Fruit fly (Drosophila melanogaster): ENCODE measurements around the gene IFT54.

IFT54 gene

DNA sequence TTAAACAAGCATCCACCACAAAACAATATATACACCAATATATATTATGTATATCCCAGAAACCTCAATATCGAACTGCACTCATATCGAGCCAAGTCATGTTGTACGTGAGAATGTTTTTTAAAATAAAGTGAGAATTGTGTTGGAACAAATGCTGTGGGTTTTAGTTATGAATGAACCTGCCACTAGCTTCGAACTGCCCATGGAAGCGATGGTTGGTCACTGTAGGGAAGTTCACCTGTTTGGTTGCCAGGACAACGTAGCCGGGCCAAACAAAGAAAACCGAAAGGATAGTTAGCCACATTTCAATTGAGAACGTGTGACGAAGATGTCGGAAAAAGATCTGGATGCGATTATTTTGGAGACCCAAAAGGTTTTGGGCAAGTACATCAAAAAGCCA lies at the start of gene IFT54:
IFT54 (plus strand) TSS at position 301 of the 400 bp plus-strand sequence.
- TF ChIP-seq cic (GFP tag; optimal IDR thresholded peaks at IDR 0.05) (no peak), CG14711 (tag; optimal IDR thresholded peaks at IDR 0.05) (no peak), CG7101 (tag; optimal IDR thresholded peaks at IDR 0.05) (no peak), CG7045 (GFP tag; optimal IDR thresholded peaks at IDR 0.05) (no peak), pad (GFP tag; optimal IDR thresholded peaks at IDR 0.05) (no peak), Hr96 (GFP tag; optimal IDR thresholded peaks at IDR 0.05) (no peak), CG11617 (GFP tag; optimal IDR thresholded peaks at IDR 0.05) (no peak), bab1 (GFP tag; optimal IDR thresholded peaks at IDR 0.05) (no peak)

DNA sequence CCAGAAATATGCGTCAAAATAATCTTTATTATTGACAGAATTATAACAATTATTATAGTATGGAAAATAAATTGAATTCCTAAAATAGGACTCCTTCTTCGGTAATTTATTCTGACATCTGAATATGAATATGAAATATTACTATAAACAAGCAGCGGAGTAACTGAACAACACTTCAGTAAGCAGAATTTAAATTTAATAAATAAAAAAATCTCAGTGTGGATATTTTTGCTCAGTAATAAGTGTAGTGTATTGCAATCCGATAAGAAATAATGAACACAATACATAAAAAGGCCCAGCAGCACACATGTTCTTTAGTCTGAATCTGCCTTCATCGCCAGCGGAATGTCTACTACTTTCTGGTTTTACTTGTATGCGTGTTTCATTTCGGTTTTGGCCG lies 46.4 kb upstream of the IFT54 start, which contains the start of gene CG43179:
CG43179 (plus strand) TSS at position 301 of the 400 bp plus-strand sequence.
- TF ChIP-seq Hr96 (GFP tag; optimal IDR thresholded peaks at IDR 0.05) (no peak), kay (GFP tag; ENCODE audit: borderline replicate concordance) (no peak), Clk (GFP tag; optimal IDR thresholded peaks at IDR 0.05) (no peak), Mnt (GFP tag; optimal IDR thresholded peaks at IDR 0.05) (no peak), CG5204 (GFP tag; optimal IDR thresholded peaks at IDR 0.05) (no peak), CG11617 (GFP tag; optimal IDR thresholded peaks at IDR 0.05) (no peak), CG14711 (tag; optimal IDR thresholded peaks at IDR 0.05) (no peak), bab1 (GFP tag; optimal IDR thresholded peaks at IDR 0.05) (no peak), cnc (optimal IDR thresholded peaks at IDR 0.05) (no peak), CG1620 (GFP tag; optimal IDR thresholded peaks at IDR 0.05) (no peak)

DNA sequence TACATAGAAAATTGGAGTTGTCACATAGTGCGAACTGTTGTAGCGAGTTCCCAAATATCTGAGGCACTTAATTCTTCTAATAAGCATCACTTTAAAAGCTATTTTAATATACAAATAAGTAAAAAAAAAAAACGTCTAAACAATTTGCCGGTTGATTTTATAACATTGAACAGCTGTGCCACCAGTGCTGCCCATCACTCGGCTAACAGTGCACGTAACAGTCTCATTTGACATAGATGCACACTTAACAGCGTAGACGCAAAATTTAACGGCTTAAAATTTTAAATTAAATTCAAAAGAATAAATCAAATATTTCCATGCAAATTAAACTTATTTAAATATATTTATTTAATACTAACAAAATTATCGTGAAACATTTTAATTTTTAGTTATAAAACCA lies 42.4 kb upstream of the IFT54 start, which contains the start of gene MetRS-m:
MetRS-m (minus strand) TSS at position 171 of the 400 bp plus-strand sequence.
- TF ChIP-seq kay (GFP tag; ENCODE audit: borderline replicate concordance) = peak; percentile 27
- TF ChIP-seq CG12768 (GFP tag; optimal IDR thresholded peaks at IDR 0.05) = no peak

DNA sequence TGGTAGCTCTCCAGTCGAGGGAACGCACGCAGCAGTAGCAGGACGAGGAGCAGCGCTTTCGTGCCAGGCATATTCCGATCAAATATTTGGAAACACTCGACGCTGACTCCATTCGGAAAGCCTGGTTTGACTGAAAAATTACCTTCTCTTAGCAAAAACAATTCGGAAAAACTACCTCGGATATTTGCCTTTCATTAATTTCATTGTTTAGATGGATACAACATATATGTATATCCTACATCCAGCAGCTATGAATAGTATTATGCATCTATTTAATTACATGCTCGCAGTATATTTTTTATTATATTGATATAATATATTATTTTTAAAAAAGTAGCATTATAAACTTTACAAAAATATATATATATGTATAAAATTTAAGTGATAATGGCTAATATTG lies 41.1 kb upstream of the IFT54 start, which contains the start of gene CG14840:
CG14840 (minus strand) TSS at position 101 of the 400 bp plus-strand sequence.
- TF ChIP-seq CG7045 (GFP tag; optimal IDR thresholded peaks at IDR 0.05) = no peak

DNA sequence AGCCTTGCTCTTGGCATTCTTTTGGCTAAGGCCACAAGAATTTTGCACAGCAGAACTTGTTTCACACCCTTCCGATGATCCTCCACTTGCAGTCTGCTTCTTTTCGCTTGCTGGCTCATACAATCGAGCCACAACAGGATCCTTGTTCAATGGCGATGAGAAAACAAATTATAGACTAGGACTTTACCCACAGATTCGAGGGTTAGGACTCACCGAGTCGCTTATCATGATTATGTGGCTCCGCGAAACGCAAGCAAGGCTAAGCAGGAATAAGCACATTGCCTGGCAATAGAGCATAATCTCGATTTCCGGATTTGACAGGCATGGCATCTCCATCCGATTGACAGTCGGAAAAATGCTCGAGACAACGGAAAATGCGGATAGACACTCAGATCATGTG lies 40.1 kb upstream of the IFT54 start, which contains the start of the genes CG14839 and CG14841:
CG14839 (plus strand) TSS at position 301 of the 400 bp plus-strand sequence.
CG14841 (minus strand) TSS at position 332 of the 400 bp plus-strand sequence.
- TF ChIP-seq tj (GFP tag; optimal IDR thresholded peaks at IDR 0.05) (no peak), Mnt (GFP tag; optimal IDR thresholded peaks at IDR 0.05) (no peak), toe (GFP tag; optimal IDR thresholded peaks at IDR 0.05) (no peak), CG11617 (GFP tag; optimal IDR thresholded peaks at IDR 0.05) (no peak), Clk (GFP tag; optimal IDR thresholded peaks at IDR 0.05) (no peak), bab1 (GFP tag; optimal IDR thresholded peaks at IDR 0.05) (no peak), cic (GFP tag; optimal IDR thresholded peaks at IDR 0.05) (no peak), Crg-1 (GFP tag; optimal IDR thresholded peaks at IDR 0.05) (no peak), CG33017 (tag; optimal IDR thresholded peaks at IDR 0.05) (no peak), CG5204 (GFP tag; optimal IDR thresholded peaks at IDR 0.05) (no peak), ovo (GFP tag; optimal IDR thresholded peaks at IDR 0.05) (no peak), CG1620 (GFP tag; optimal IDR thresholded peaks at IDR 0.05) (no peak), CG7045 (GFP tag; optimal IDR thresholded peaks at IDR 0.05) (no peak), pad (GFP tag; optimal IDR thresholded peaks at IDR 0.05) (no peak), CG7101 (tag; optimal IDR thresholded peaks at IDR 0.05) (no peak), CG12768 (GFP tag; optimal IDR thresholded peaks at IDR 0.05) (no peak)

DNA sequence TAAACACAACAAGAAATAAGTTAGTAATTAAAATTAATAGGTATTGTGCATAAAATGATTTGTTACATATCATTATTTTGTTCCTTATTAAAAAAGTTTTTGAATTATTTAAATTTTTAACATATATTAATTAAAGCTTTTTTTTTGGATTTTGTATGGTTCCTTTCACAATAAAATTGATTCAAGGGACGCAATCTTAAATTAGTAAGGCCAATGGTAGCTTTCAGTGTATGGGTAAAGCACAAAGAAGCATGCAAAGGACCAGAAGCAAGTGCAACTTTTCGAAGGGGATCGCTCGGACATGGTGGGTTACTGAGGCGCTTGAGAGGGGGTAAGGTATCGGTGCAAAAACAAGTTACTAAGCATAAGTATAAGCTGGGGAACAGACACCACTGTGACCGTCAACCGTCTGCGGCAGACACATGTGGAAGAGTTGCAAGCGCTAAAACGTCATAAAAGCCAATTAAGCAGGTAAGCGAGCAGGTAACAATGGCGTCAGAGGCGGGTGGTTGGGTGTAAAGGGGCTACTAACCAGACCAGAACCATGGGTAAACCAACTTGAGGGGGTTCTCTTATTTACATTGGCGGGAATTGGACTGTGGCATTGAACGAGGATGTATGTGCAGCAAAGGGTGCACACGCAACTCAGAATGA lies 26.6 kb upstream of the IFT54 start:
- no peak for TF ChIP-seq CG14711 (tag; optimal IDR thresholded peaks at IDR 0.05)
- no peak for TF ChIP-seq Crg-1 (GFP tag; optimal IDR thresholded peaks at IDR 0.05)
- no peak for TF ChIP-seq ovo (GFP tag; optimal IDR thresholded peaks at IDR 0.05)
- TF ChIP-seq Hr96 (GFP tag; optimal IDR thresholded peaks at IDR 0.05) = no peak
- TF ChIP-seq bab1 (GFP tag; optimal IDR thresholded peaks at IDR 0.05) = no peak
- TF ChIP-seq CG7045 (GFP tag; optimal IDR thresholded peaks at IDR 0.05) = no peak
- TF ChIP-seq Clk (GFP tag; optimal IDR thresholded peaks at IDR 0.05) = no peak
- no peak for TF ChIP-seq tj (GFP tag; optimal IDR thresholded peaks at IDR 0.05)
- TF ChIP-seq cic (GFP tag; optimal IDR thresholded peaks at IDR 0.05) = no peak
- TF ChIP-seq cnc (optimal IDR thresholded peaks at IDR 0.05) = no peak
- TF ChIP-seq kay (GFP tag; ENCODE audit: borderline replicate concordance) = no peak
- no peak for TF ChIP-seq CG1620 (GFP tag; optimal IDR thresholded peaks at IDR 0.05)
- no peak for TF ChIP-seq Mnt (GFP tag; optimal IDR thresholded peaks at IDR 0.05)
- no peak for TF ChIP-seq toe (GFP tag; optimal IDR thresholded peaks at IDR 0.05)
- no peak for TF ChIP-seq CG7101 (tag; optimal IDR thresholded peaks at IDR 0.05)
- TF ChIP-seq pad (GFP tag; optimal IDR thresholded peaks at IDR 0.05) = no peak
- TF ChIP-seq CG5204 (GFP tag; optimal IDR thresholded peaks at IDR 0.05) = no peak

DNA sequence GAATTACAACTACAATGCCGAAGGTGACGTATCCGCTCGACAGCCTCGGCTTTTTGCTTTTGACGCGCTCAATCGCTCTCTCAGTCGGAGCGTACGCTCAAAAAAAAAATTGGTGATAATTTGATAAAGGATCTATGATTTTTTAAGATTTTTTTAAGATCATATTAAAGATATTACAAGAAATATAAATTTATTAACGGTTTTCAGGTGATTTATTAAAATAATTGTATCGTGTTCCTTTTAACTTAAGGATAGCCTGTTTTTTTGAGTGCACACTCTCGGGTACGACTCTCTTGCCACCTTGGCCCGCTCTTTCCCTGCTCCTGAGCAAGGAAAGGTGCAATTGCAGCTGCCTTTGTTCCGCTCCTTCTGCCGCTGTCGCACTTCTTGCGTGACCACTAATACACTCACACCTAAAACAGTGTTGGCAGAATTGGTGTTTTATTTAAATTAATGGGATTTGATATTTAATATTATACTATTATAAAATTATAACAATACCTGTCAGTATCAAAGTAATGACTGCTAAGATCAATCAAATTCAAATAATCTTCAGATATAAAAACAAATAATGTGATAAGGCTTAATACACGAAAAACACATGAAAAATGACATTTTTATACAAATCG lies 24.2 kb upstream of the IFT54 start:
- no peak for TF ChIP-seq cnc (optimal IDR thresholded peaks at IDR 0.05)
- no peak for TF ChIP-seq CG1620 (GFP tag; optimal IDR thresholded peaks at IDR 0.05)
- no peak for TF ChIP-seq Hr96 (GFP tag; optimal IDR thresholded peaks at IDR 0.05)
- TF ChIP-seq CG12768 (GFP tag; optimal IDR thresholded peaks at IDR 0.05) = peak; percentile 42
- TF ChIP-seq pad (GFP tag; optimal IDR thresholded peaks at IDR 0.05) = no peak
- TF ChIP-seq Crg-1 (GFP tag; optimal IDR thresholded peaks at IDR 0.05) = no peak
- TF ChIP-seq CG7101 (tag; optimal IDR thresholded peaks at IDR 0.05) = peak; percentile 60
- no peak for TF ChIP-seq cic (GFP tag; optimal IDR thresholded peaks at IDR 0.05)
- peak; percentile 80 for TF ChIP-seq CG33017 (tag; optimal IDR thresholded peaks at IDR 0.05)
- TF ChIP-seq Mnt (GFP tag; optimal IDR thresholded peaks at IDR 0.05) = no peak
- no peak for TF ChIP-seq tj (GFP tag; optimal IDR thresholded peaks at IDR 0.05)
- peak; percentile 41 for TF ChIP-seq Clk (GFP tag; optimal IDR thresholded peaks at IDR 0.05)
- TF ChIP-seq CG11617 (GFP tag; optimal IDR thresholded peaks at IDR 0.05) = peak; percentile 1
- peak; percentile 36 for TF ChIP-seq CG5204 (GFP tag; optimal IDR thresholded peaks at IDR 0.05)
- TF ChIP-seq bab1 (GFP tag; optimal IDR thresholded peaks at IDR 0.05) = no peak
- peak; percentile 71 for TF ChIP-seq CG7045 (GFP tag; optimal IDR thresholded peaks at IDR 0.05)
- peak; percentile 65 for TF ChIP-seq CG14711 (tag; optimal IDR thresholded peaks at IDR 0.05)
- peak; percentile 64 for TF ChIP-seq kay (GFP tag; ENCODE audit: borderline replicate concordance)
- no peak for TF ChIP-seq ovo (GFP tag; optimal IDR thresholded peaks at IDR 0.05)
- TF ChIP-seq toe (GFP tag; optimal IDR thresholded peaks at IDR 0.05) = peak; percentile 32
